Fruit fly (Drosophila melanogaster) whole organism, prepupa: Measurements from ENCODE around the gene Usp12-46.

Experiments used
- CG10631 ChIP-seq: fragments of 200-800 bp; sonication (Bioruptor generic); optimal IDR thresholded peaks from 2 replicates; lab custom pipeline; 2016; ENCODE audit warnings: missing biosample characterization, missing genetic modification characterization
- CG10669 ChIP-seq: fragments of 200-800 bp; sonication (Bioruptor generic); optimal IDR thresholded peaks from 3 replicates; lab custom pipeline; 2018; ENCODE audit warnings: missing biosample characterization, mild to moderate bottlenecking, missing genetic modification characterization, moderate library complexity
- CG11294 ChIP-seq: fragments of 200-800 bp; sonication (Bioruptor generic); IDR thresholded peaks from 2 replicates; pipeline ENCODE4 v1.3.6; 2022; ENCODE audit warnings: missing biosample characterization, missing genetic modification characterization
- CG11902 ChIP-seq: fragments of 200-800 bp; sonication (Bioruptor generic); optimal IDR thresholded peaks from 3 replicates; lab custom pipeline; 2016; ENCODE audit warnings: missing biosample characterization, missing genetic modification characterization
- CG15336 ChIP-seq: fragments of 200-800 bp; sonication (Bioruptor generic); IDR thresholded peaks from 2 replicates; pipeline ENCODE4 v1.3.6; 2022; ENCODE audit warnings: missing biosample characterization, missing genetic modification characterization
- CG1621 ChIP-seq: fragments of 200-800 bp; sonication (Bioruptor generic); optimal IDR thresholded peaks from 3 replicates; lab custom pipeline; 2018; ENCODE audit warnings: missing biosample characterization, mild to moderate bottlenecking, missing genetic modification characterization
- CG16779 ChIP-seq: fragments of 200-800 bp; sonication (Bioruptor generic); optimal IDR thresholded peaks from 3 replicates; lab custom pipeline; 2017; ENCODE audit warnings: missing biosample characterization, mild to moderate bottlenecking, missing genetic modification characterization
- CG3032 ChIP-seq: fragments of 200-800 bp; optimal IDR thresholded peaks from 2 replicates; lab custom pipeline; 2019; ENCODE audit warnings: missing biosample characterization, mild to moderate bottlenecking, missing genetic modification characterization, moderate library complexity
- CG31627 ChIP-seq: fragments of 200-800 bp; sonication (Bioruptor generic); optimal IDR thresholded peaks from 3 replicates; lab custom pipeline; 2016; ENCODE audit warnings: missing biosample characterization, missing genetic modification characterization
- CG32006 ChIP-seq: fragments of 200-800 bp; sonication (Bioruptor generic); optimal IDR thresholded peaks from 3 replicates; lab custom pipeline; 2017; ENCODE audit warnings: missing biosample characterization, mild to moderate bottlenecking, missing genetic modification characterization
- CG34406 ChIP-seq: fragments of 200-800 bp; sonication (Bioruptor generic); optimal IDR thresholded peaks from 3 replicates; lab custom pipeline; 2016; ENCODE audit warnings: missing biosample characterization, missing genetic modification characterization
- CG3919 ChIP-seq: fragments of 200-800 bp; sonication (Bioruptor generic); optimal IDR thresholded peaks from 3 replicates; lab custom pipeline; 2016; ENCODE audit warnings: missing biosample characterization, missing genetic modification characterization
- CG6163 ChIP-seq: fragments of 200-800 bp; sonication (Bioruptor generic); IDR thresholded peaks from 3 replicates; pipeline ENCODE4 v1.3.6; 2022; ENCODE audit warnings: missing biosample characterization, missing genetic modification characterization
- CG6276 ChIP-seq: fragments of 200-800 bp; sonication (Bioruptor generic); optimal IDR thresholded peaks from 2 replicates; lab custom pipeline; 2017; ENCODE audit warnings: missing biosample characterization, mild to moderate bottlenecking, missing genetic modification characterization
- CG6808 ChIP-seq: fragments of 200-800 bp; sonication (Bioruptor generic); optimal IDR thresholded peaks from 3 replicates; lab custom pipeline; 2017; ENCODE audit warnings: missing biosample characterization, missing genetic modification characterization, mild to moderate bottlenecking, moderate library complexity, missing genetic modification reagents
- CG7368 ChIP-seq: fragments of 200-800 bp; sonication (Bioruptor generic); optimal IDR thresholded peaks from 3 replicates; lab custom pipeline; 2016; ENCODE audit warnings: missing biosample characterization, missing genetic modification characterization
- CG8319 ChIP-seq: fragments of 200-800 bp; sonication (Bioruptor generic); optimal IDR thresholded peaks from 3 replicates; lab custom pipeline; 2016; ENCODE audit warnings: missing biosample characterization, missing genetic modification characterization
- CG9139 ChIP-seq: fragments of 200-800 bp; sonication (Bioruptor generic); optimal IDR thresholded peaks from 3 replicates; lab custom pipeline; 2017; ENCODE audit warnings: missing biosample characterization, mild to moderate bottlenecking, missing genetic modification characterization
- Eip93F ChIP-seq: fragments of 200-800 bp; sonication (Bioruptor generic); optimal IDR thresholded peaks from 2 replicates; lab custom pipeline; 2016; ENCODE audit warnings: missing biosample characterization, mild to moderate bottlenecking, missing genetic modification characterization
- Ets21C ChIP-seq: fragments of 200-800 bp; sonication (Bioruptor generic); optimal IDR thresholded peaks from 3 replicates; lab custom pipeline; 2016; ENCODE audit warnings: missing biosample characterization, missing genetic modification characterization
- Ets96B ChIP-seq: fragments of 200-800 bp; optimal IDR thresholded peaks from 2 replicates; lab custom pipeline; 2019; ENCODE audit warnings: missing biosample characterization, mild to moderate bottlenecking, missing genetic modification characterization, moderate library complexity
- Gug ChIP-seq: fragments of 200-800 bp; sonication (Bioruptor generic); IDR thresholded peaks from 2 replicates; pipeline ENCODE4 v1.3.6; 2022; ENCODE audit warnings: missing biosample characterization, missing genetic modification characterization
- Hr38 ChIP-seq: sonication (Bioruptor generic); optimal IDR thresholded peaks from 2 replicates; lab custom pipeline; 2016; ENCODE audit warnings: missing biosample characterization, missing genetic modification characterization
- Hr39 ChIP-seq: fragments of 200-800 bp; sonication (Bioruptor generic); optimal IDR thresholded peaks from 2 replicates; lab custom pipeline; 2016; ENCODE audit warnings: missing biosample characterization, missing genetic modification characterization
- Hr4 ChIP-seq: fragments of 200-800 bp; sonication (Bioruptor generic); optimal IDR thresholded peaks from 3 replicates; lab custom pipeline; 2016; ENCODE audit warnings: missing biosample characterization, missing genetic modification characterization
- Lpt ChIP-seq: fragments of 200-800 bp; sonication (Bioruptor generic); optimal IDR thresholded peaks from 3 replicates; lab custom pipeline; 2016; ENCODE audit warnings: missing biosample characterization, missing genetic modification characterization
- Met ChIP-seq: fragments of 200-800 bp; sonication (Bioruptor generic); optimal IDR thresholded peaks from 3 replicates; lab custom pipeline; 2016; ENCODE audit warnings: missing biosample characterization, missing genetic modification characterization
- OdsH ChIP-seq: fragments of 200-800 bp; sonication (Bioruptor generic); optimal IDR thresholded peaks from 3 replicates; lab custom pipeline; 2016; ENCODE audit warnings: missing biosample characterization, missing genetic modification characterization
- Smox ChIP-seq: fragments of 200-800 bp; sonication (Bioruptor generic); optimal IDR thresholded peaks from 3 replicates; lab custom pipeline; 2016; ENCODE audit warnings: missing biosample characterization, missing genetic modification characterization
- Sox102F ChIP-seq: fragments of 200-800 bp; sonication (Bioruptor generic); optimal IDR thresholded peaks from 2 replicates; lab custom pipeline; 2016; ENCODE audit warnings: missing biosample characterization, mild to moderate bottlenecking, missing genetic modification characterization
- Sox14 ChIP-seq: fragments of 200-800 bp; sonication (Bioruptor generic); optimal IDR thresholded peaks from 3 replicates; lab custom pipeline; 2016; ENCODE audit warnings: missing biosample characterization, missing genetic modification characterization
- Sox15 ChIP-seq: fragments of 200-800 bp; sonication (Bioruptor generic); optimal IDR thresholded peaks from 3 replicates; lab custom pipeline; 2016; ENCODE audit warnings: missing biosample characterization, missing genetic modification characterization
- acj6 ChIP-seq: fragments of 200-800 bp; sonication (Bioruptor generic); optimal IDR thresholded peaks from 3 replicates; lab custom pipeline; 2016; ENCODE audit warnings: missing biosample characterization, missing genetic modification characterization
- dac ChIP-seq: fragments of 200-800 bp; sonication (Bioruptor generic); optimal IDR thresholded peaks from 2 replicates; lab custom pipeline; 2017; ENCODE audit warnings: missing biosample characterization, mild to moderate bottlenecking, missing genetic modification characterization
- eg ChIP-seq: fragments of 200-800 bp; sonication (Bioruptor generic); IDR thresholded peaks from 3 replicates; pipeline ENCODE4 v1.3.6; 2022; ENCODE audit warnings: missing biosample characterization, missing genetic modification characterization
- esn ChIP-seq: fragments of 200-800 bp; sonication (Bioruptor generic); optimal IDR thresholded peaks from 2 replicates; lab custom pipeline; 2016; ENCODE audit warnings: missing biosample characterization, mild to moderate bottlenecking, missing genetic modification characterization, moderate library complexity
- fkh ChIP-seq: fragments of 200-800 bp; sonication (Bioruptor generic); optimal IDR thresholded peaks from 3 replicates; lab custom pipeline; 2017; ENCODE audit warnings: missing biosample characterization, mild to moderate bottlenecking, missing genetic modification characterization, moderate library complexity
- lz ChIP-seq: fragments of 200-800 bp; sonication (Bioruptor generic); optimal IDR thresholded peaks from 3 replicates; lab custom pipeline; 2016; ENCODE audit warnings: missing biosample characterization, missing genetic modification characterization
- pdm3 ChIP-seq: fragments of 200-800 bp; sonication (Bioruptor generic); optimal IDR thresholded peaks from 3 replicates; lab custom pipeline; 2016; ENCODE audit warnings: missing biosample characterization, missing genetic modification characterization
- salr ChIP-seq, 2 experiments: fragments of 200-800 bp; sonication (Bioruptor generic); optimal IDR thresholded peaks; 3 replicates each; lab custom pipeline; 2016 to 2018; ENCODE audit warnings: missing biosample characterization in 2 of 2, missing genetic modification characterization in 2 of 2, mild to moderate bottlenecking in 1 of 2
- ss ChIP-seq, 2 experiments: fragments of 200-800 bp; sonication (Bioruptor generic); optimal IDR thresholded peaks; 2 replicates in 1 of 2; 3 replicates in 1 of 2; lab custom pipeline; 2017 to 2018; ENCODE audit warnings: mild to moderate bottlenecking in 2 of 2, missing biosample characterization in 2 of 2, missing genetic modification characterization in 2 of 2, moderate library complexity in 1 of 2
- topi ChIP-seq: fragments of 200-800 bp; sonication (Bioruptor generic); optimal IDR thresholded peaks from 3 replicates; lab custom pipeline; 2016; ENCODE audit warnings: missing biosample characterization, missing genetic modification characterization
- vri ChIP-seq: fragments of 200-800 bp; sonication (Bioruptor generic); optimal IDR thresholded peaks from 3 replicates; lab custom pipeline; 2016; ENCODE audit warnings: missing biosample characterization, mild to moderate bottlenecking, missing genetic modification characterization

Usp12-46 gene

DNA sequence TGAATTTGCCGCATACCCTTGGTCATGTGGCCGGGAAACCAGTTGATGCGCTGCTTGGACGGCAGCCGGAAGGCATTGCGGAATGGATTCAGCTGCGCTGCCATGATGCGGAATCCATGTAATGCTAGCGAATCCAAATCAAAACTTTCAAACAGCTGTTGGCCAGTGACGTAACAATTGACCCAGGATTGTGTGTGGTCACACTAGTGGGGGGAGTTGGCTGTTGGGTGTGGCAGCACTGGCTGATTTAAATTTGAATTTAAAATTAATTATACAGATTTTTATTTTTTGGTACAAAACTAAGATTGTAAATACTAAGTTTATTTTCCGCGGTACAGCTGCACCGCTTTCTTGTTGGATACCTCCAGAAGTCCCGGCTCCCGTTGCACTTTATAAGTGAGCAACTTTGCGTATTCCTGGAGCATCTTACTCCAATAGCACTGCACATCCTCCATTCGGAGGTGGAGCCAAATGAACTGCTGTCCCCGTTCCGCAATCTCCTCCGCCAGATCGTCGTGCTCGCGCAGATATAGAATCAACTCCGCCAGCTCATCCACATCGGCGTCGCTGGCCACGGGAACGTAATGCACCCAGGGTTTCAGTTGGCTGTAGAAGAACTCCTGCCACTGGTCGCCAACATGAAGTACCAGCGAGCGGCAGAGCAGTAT is 3.1 kb upstream of the Usp12-46 start, which contains the start of gene CG17141:
Gene CG17141, minus strand, starts transcription at position 177 of the 668 bp plus-strand sequence.
- TF ChIP-seq esn = no peak
- no peak for TF ChIP-seq CG6163 (GFP tag; lab: Robert Waterston, UW)
- no peak for TF ChIP-seq fkh (GFP tag; lab: Kevin White, UChicago)
- no peak for TF ChIP-seq topi (GFP tag; lab: Kevin White, UChicago)
- TF ChIP-seq CG6808 (GFP tag; lab: Kevin White, UChicago) = no peak
- TF ChIP-seq CG15336 = no peak
- no peak for TF ChIP-seq CG10669 (GFP tag; lab: Kevin White, UChicago)
- no peak for TF ChIP-seq CG11902 (GFP tag; lab: Kevin White, UChicago)
- TF ChIP-seq Sox102F (GFP tag; lab: Kevin White, UChicago) = no peak
- TF ChIP-seq Hr39 (GFP tag; lab: Kevin White, UChicago) = no peak

DNA sequence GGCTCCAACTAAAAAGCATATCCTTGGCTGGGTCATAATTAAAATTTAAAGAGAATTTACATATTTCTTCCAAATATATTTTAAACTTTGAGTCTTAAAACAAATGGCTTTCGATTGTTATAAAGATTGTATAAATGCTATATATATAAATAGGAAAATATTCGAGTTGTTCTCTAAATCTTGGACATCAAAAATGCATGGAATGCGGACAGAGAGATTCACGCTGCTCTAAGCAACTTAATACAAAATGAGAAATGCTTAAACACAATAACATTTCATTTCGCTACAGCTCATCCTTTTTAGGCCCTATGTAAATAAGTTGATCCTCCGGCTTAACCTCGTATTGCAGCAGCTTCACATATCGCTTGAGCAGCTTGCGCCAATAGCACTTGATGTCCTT is 1.7 kb upstream of the Usp12-46 start, which contains the start of gene CG31139:
Gene CG31139, minus strand, starts transcription at position 101 of the 400 bp plus-strand sequence.
- TF ChIP-seq CG34406 (GFP tag; lab: Kevin White, UChicago) = no peak
- TF ChIP-seq Gug (GFP tag; lab: Robert Waterston, UW) = no peak
- no peak for TF ChIP-seq CG6276 (GFP tag; lab: Kevin White, UChicago)
- no peak for TF ChIP-seq Met
- TF ChIP-seq OdsH (GFP tag; lab: Kevin White, UChicago) = no peak
- no peak for TF ChIP-seq Hr4 (GFP tag; lab: Kevin White, UChicago)
- TF ChIP-seq CG1621 (tag; lab: Kevin White, UChicago) = no peak
- no peak for TF ChIP-seq Smox (GFP tag; lab: Kevin White, UChicago)
- TF ChIP-seq Sox14 (GFP tag; lab: Kevin White, UChicago) = no peak
- no peak for TF ChIP-seq pdm3
- TF ChIP-seq vri (GFP tag; lab: Kevin White, UChicago) = no peak
- no peak for TF ChIP-seq CG9139 (GFP tag; lab: Kevin White, UChicago)
- TF ChIP-seq CG8319 (GFP tag; lab: Kevin White, UChicago) = no peak

DNA sequence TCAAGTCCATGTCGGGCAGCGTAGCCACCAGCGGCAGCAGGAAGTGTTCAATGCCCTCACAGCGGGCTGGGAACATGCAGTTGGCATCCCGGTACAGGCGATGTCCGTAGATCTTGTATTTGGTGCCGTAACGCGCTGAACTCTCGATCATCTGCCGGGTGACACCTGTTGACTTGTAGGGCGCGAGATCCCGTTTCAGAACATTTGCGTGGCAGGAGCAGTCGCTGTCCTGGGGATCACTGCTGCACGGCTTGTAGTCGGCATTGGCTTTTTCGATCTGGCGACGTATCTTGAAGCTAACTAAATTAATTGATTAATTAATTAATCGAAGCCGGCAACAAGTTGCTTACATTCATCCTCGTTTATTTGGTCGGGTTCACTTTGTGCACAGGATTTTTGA is 662 bp upstream of the Usp12-46 start:
- no peak for TF ChIP-seq CG1621 (tag; lab: Kevin White, UChicago)
- no peak for TF ChIP-seq CG10669 (GFP tag; lab: Kevin White, UChicago)
- no peak for TF ChIP-seq Lpt
- TF ChIP-seq CG9139 (GFP tag; lab: Kevin White, UChicago) = no peak
- no peak for TF ChIP-seq topi (GFP tag; lab: Kevin White, UChicago)
- TF ChIP-seq Hr4 (GFP tag; lab: Kevin White, UChicago) = no peak
- TF ChIP-seq CG6163 (GFP tag; lab: Robert Waterston, UW) = no peak
- TF ChIP-seq dac (GFP tag; lab: Kevin White, UChicago) = no peak
- TF ChIP-seq vri (GFP tag; lab: Kevin White, UChicago) = no peak
- no peak for TF ChIP-seq CG15336
- TF ChIP-seq lz (GFP tag; lab: Kevin White, UChicago) = no peak
- TF ChIP-seq Eip93F = no peak
- no peak for TF ChIP-seq CG3919 (GFP tag; lab: Kevin White, UChicago)
- no peak for TF ChIP-seq Ets21C (GFP tag; lab: Kevin White, UChicago)

DNA sequence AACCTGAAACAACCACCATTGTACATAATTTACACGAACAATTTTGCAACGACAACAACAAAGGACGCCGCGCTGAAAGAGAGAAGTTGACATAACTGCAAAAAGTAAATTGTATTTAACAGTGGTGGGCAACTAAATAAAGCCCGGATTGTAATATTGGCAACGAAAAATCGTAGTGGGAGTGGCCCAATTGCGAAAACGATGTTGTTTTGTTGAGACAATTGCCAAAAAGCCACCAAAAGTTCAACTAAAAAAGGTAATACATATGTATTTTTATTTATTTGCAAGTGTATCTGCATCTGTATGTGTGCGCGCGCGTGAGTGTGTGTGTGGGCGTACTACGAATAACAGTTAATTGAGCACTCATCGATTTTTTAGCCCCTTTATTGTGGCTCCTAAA is 410 bp downstream of the Usp12-46 start:
- TF ChIP-seq Hr38 (GFP tag; lab: Kevin White, UChicago) = no peak
- no peak for TF ChIP-seq Sox15 (GFP tag; lab: Kevin White, UChicago)
- TF ChIP-seq CG11902 (GFP tag; lab: Kevin White, UChicago) = no peak
- TF ChIP-seq Sox102F (GFP tag; lab: Kevin White, UChicago) = peak; percentile 26
- no peak for TF ChIP-seq Lpt
- TF ChIP-seq CG7368 (GFP tag; lab: Kevin White, UChicago) = peak; percentile 42
- TF ChIP-seq CG34406 (GFP tag; lab: Kevin White, UChicago) = peak; percentile 2
- TF ChIP-seq acj6 (GFP tag; lab: Kevin White, UChicago) = peak; percentile 40
- TF ChIP-seq CG9139 (GFP tag; lab: Kevin White, UChicago) = no peak
- no peak for TF ChIP-seq CG11294 (GFP tag; lab: Robert Waterston, UW)
- TF ChIP-seq CG16779 (tag; lab: Kevin White, UChicago) = no peak
- peak; percentile 62; the same call in 2 of the 3 replicates for TF ChIP-seq eg
- peak; percentile 18 for TF ChIP-seq Ets96B
- no peak for TF ChIP-seq ss (GFP tag; optimal IDR thresholded peaks at IDR 0.05; lab: Kevin White, UChicago)
- no peak for TF ChIP-seq CG3032 (tag; lab: Kevin White, UChicago)
- TF ChIP-seq CG8319 (GFP tag; lab: Kevin White, UChicago) = peak; percentile 6
- peak; percentile 25 for TF ChIP-seq lz (GFP tag; lab: Kevin White, UChicago)
- no peak for TF ChIP-seq salr (GFP tag; optimal IDR thresholded peaks at IDR 0.05; lab: Kevin White, UChicago)
- no peak for TF ChIP-seq CG3919 (GFP tag; lab: Kevin White, UChicago)
- TF ChIP-seq CG32006 (GFP tag; lab: Kevin White, UChicago) = peak; percentile 54
- TF ChIP-seq CG10631 (GFP tag; lab: Kevin White, UChicago) = no peak
- TF ChIP-seq Gug (GFP tag; lab: Robert Waterston, UW) = peak; percentile 47; the same call in 1 of the 2 replicates
- peak; percentile 24 for TF ChIP-seq CG31627 (GFP tag; lab: Kevin White, UChicago)
- TF ChIP-seq CG6808 (GFP tag; lab: Kevin White, UChicago) = no peak
- TF ChIP-seq CG15336 = peak; percentile 64; the same call in 1 of the 2 replicates
